Worm (Caenorhabditis elegans) whole organism, L4/young adult: ENCODE data around the gene abf-3.

Source experiments
- W03F9.2 ChIP-seq: fragments of 150-350 bp; optimal IDR thresholded peaks from 2 replicates; lab custom pipeline; 2014; ENCODE audit warnings: missing biosample characterization, missing genetic modification characterization
- him-1 ChIP-seq: sonication (generic microtip); optimal IDR thresholded peaks from 2 replicates; lab custom pipeline; 2016; ENCODE audit warnings: missing genotype, missing genetic modification reagents, missing genetic modification characterization, missing compliant biosample characterization

DNA sequence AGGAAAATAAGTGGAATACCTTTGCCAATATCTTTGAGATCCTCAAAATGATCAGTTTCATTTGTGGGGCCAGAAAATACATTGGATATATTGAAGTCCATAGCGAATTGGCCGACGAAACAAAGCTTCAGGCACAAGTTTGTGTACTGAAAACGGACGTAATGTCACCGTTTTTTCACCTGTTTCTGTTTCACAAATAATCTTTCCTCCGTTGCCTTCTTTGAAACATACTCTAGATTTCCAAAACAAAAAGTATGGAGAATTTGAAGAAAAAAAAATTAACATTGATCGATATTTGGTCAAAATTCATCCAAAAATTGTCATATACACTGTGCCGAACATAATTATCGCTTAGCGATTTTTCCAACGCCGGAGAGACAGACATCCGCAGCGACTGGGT is 45.0 kb upstream of the abf-3 start, which contains the start of gene srz-12:
- TF ChIP-seq W03F9.2 (tag; lab: Kevin White, UChicago) (no peak), him-1 (no peak)
